Worm (Caenorhabditis elegans) whole organism, mixed stage, embryonic: Measurements from ENCODE around the gene fkh-2.

ENCODE experiments used
- M03D4.4 ChIP-seq: sonication (generic microtip); optimal IDR thresholded peaks from 2 replicates; lab custom pipeline; 2017; ENCODE audit warnings: mild to moderate bottlenecking, missing genetic modification characterization, missing compliant biosample characterization
- bed-3 ChIP-seq: fragments of 200-800 bp; sonication (Bioruptor generic); optimal IDR thresholded peaks from 3 replicates; lab custom pipeline; 2018; ENCODE audit warnings: mild to moderate bottlenecking, missing genetic modification characterization, moderate library complexity, missing compliant biosample characterization
- blmp-1 ChIP-seq: fragments of 150-350 bp; optimal IDR thresholded peaks from 2 replicates; lab custom pipeline; 2014; ENCODE audit warnings: missing biosample characterization, missing genetic modification characterization
- ceh-39 ChIP-seq: fragments of 150-350 bp; optimal IDR thresholded peaks from 2 replicates; lab custom pipeline; 2014; ENCODE audit warnings: missing biosample characterization, missing genetic modification characterization
- ceh-43 ChIP-seq: fragments of 200-800 bp; sonication (Bioruptor generic); optimal IDR thresholded peaks from 2 replicates; lab custom pipeline; 2018; ENCODE audit warnings: mild to moderate bottlenecking, missing genetic modification characterization, moderate library complexity, missing compliant biosample characterization
- ces-1 ChIP-seq: fragments of 150-350 bp; optimal IDR thresholded peaks from 2 replicates; lab custom pipeline; 2014; ENCODE audit warnings: missing biosample characterization, missing genetic modification reagents, missing genetic modification characterization
- cnd-1 ChIP-seq: fragments of 200-800 bp; sonication (Bioruptor generic); optimal IDR thresholded peaks from 2 replicates; lab custom pipeline; 2018; ENCODE audit warnings: mild to moderate bottlenecking, missing genetic modification characterization, missing compliant biosample characterization
- drap-1 ChIP-seq: fragments of 200-800 bp; sonication (Bioruptor generic); optimal IDR thresholded peaks from 3 replicates; lab custom pipeline; 2018; ENCODE audit warnings: mild to moderate bottlenecking, missing genetic modification characterization, missing compliant biosample characterization
- elt-1 ChIP-seq: sonication (generic microtip); optimal IDR thresholded peaks from 2 replicates; lab custom pipeline; 2017; ENCODE audit warnings: missing genetic modification characterization, mild to moderate bottlenecking, missing compliant biosample characterization, antibody characterized with exemption, moderate library complexity, borderline replicate concordance; ENCODE audit not compliant: insufficient read depth
- elt-3 ChIP-seq: fragments of 150-350 bp; optimal IDR thresholded peaks from 2 replicates; lab custom pipeline; 2014; ENCODE audit warnings: missing biosample characterization, missing genetic modification characterization
- flh-1 ChIP-seq: fragments of 200-800 bp; sonication (Bioruptor generic); optimal IDR thresholded peaks from 2 replicates; lab custom pipeline; 2018; ENCODE audit warnings: mild to moderate bottlenecking, missing genetic modification characterization, moderate library complexity, missing compliant biosample characterization
- ham-2 ChIP-seq: fragments of 200-800 bp; sonication (Bioruptor generic); optimal IDR thresholded peaks from 2 replicates; lab custom pipeline; 2018; ENCODE audit warnings: mild to moderate bottlenecking, missing genetic modification characterization, missing compliant biosample characterization
- lin-13 ChIP-seq: fragments of 150-350 bp; optimal IDR thresholded peaks from 2 replicates; lab custom pipeline; 2014; ENCODE audit warnings: missing biosample characterization, missing genetic modification characterization
- lin-32 ChIP-seq: fragments of 200-800 bp; sonication (Bioruptor generic); optimal IDR thresholded peaks from 2 replicates; lab custom pipeline; 2018; ENCODE audit warnings: mild to moderate bottlenecking, missing genetic modification characterization, missing compliant biosample characterization
- lsy-2 ChIP-seq: fragments of 150-350 bp; optimal IDR thresholded peaks from 2 replicates; lab custom pipeline; 2014; ENCODE audit warnings: missing biosample characterization, missing genetic modification characterization
- mab-5 ChIP-seq: fragments of 150-350 bp; optimal IDR thresholded peaks from 2 replicates; lab custom pipeline; 2014; ENCODE audit warnings: missing biosample characterization, missing genetic modification characterization
- mep-1 ChIP-seq: fragments of 150-350 bp; optimal IDR thresholded peaks from 2 replicates; lab custom pipeline; 2017; ENCODE audit warnings: missing biosample characterization, missing genetic modification reagents, missing genetic modification characterization, inconsistent platforms
- mls-2 ChIP-seq: sonication (generic microtip); optimal IDR thresholded peaks from 2 replicates; lab custom pipeline; 2016; ENCODE audit warnings: mild to moderate bottlenecking, missing genetic modification characterization, moderate library complexity, missing compliant biosample characterization
- nhr-12 ChIP-seq: fragments of 150-350 bp; optimal IDR thresholded peaks from 2 replicates; lab custom pipeline; 2014; ENCODE audit warnings: missing biosample characterization, missing genetic modification characterization
- nhr-2 ChIP-seq: fragments of 150-350 bp; optimal IDR thresholded peaks from 2 replicates; lab custom pipeline; 2014; ENCODE audit warnings: missing biosample characterization, missing genetic modification characterization
- nhr-237 ChIP-seq: fragments of 150-350 bp; optimal IDR thresholded peaks from 2 replicates; lab custom pipeline; 2014; ENCODE audit warnings: missing biosample characterization, missing genetic modification characterization
- nhr-28 ChIP-seq: fragments of 150-350 bp; optimal IDR thresholded peaks from 2 replicates; lab custom pipeline; 2014; ENCODE audit warnings: missing biosample characterization, missing genetic modification characterization
- nhr-76 ChIP-seq: sonication (generic microtip); optimal IDR thresholded peaks from 2 replicates; lab custom pipeline; 2017; ENCODE audit warnings: missing biosample characterization, missing genetic modification characterization
- pha-4 ChIP-seq: fragments of 150-350 bp; optimal IDR thresholded peaks from 2 replicates; lab custom pipeline; 2018; ENCODE audit warnings: missing biosample characterization, missing genetic modification reagents, missing genetic modification characterization
- sem-2 ChIP-seq: fragments of 200-800 bp; sonication (Bioruptor generic); optimal IDR thresholded peaks from 2 replicates; lab custom pipeline; 2018; ENCODE audit warnings: mild to moderate bottlenecking, missing genetic modification characterization, missing compliant biosample characterization
- snpc-4 ChIP-seq: fragments of 150-350 bp; optimal IDR thresholded peaks from 2 replicates; lab custom pipeline; 2014; ENCODE audit warnings: missing biosample characterization, missing genetic modification characterization
- sptf-1 ChIP-seq: sonication (generic microtip); optimal IDR thresholded peaks from 2 replicates; lab custom pipeline; 2017; ENCODE audit warnings: mild to moderate bottlenecking, missing genetic modification characterization, moderate library complexity, missing compliant biosample characterization
- tbx-8 ChIP-seq: fragments of 200-800 bp; sonication (Bioruptor generic); optimal IDR thresholded peaks from 2 replicates; lab custom pipeline; 2018; ENCODE audit warnings: mild to moderate bottlenecking, missing genetic modification characterization, moderate library complexity, missing compliant biosample characterization
- unc-120 ChIP-seq: sonication (generic microtip); optimal IDR thresholded peaks from 2 replicates; lab custom pipeline; 2017; ENCODE audit warnings: missing genetic modification characterization, missing compliant biosample characterization; ENCODE audit not compliant: poor library complexity, severe bottlenecking
- unc-39 ChIP-seq: fragments of 150-350 bp; optimal IDR thresholded peaks from 2 replicates; lab custom pipeline; 2014; ENCODE audit warnings: missing biosample characterization, missing genetic modification characterization
- unc-62 ChIP-seq: fragments of 150-350 bp; optimal IDR thresholded peaks from 2 replicates; lab custom pipeline; 2014; ENCODE audit warnings: missing biosample characterization, missing genetic modification reagents, missing genetic modification characterization
- ztf-11 ChIP-seq: fragments of 150-350 bp; optimal IDR thresholded peaks from 2 replicates; lab custom pipeline; 2014; ENCODE audit warnings: missing biosample characterization, missing genetic modification characterization

Gene fkh-2

DNA sequence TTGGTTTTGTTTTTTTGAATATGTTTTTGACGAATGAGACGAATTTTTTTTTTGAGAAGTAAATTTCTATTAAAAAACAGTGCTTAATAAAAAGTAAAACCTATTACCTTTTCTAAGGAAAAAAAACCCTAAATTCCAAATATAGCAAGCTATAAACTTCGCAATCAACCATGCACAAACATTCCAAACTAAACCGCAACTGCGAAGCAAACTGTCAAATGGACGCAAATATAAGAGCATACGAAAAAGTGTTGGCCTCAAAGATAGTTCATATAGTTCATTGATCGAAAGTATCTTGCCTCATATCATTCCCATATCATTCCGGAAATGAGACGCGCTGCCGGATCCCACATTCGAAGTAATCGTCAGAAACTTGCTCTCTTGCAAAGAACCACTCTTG lies 45.5 kb downstream of the fkh-2 start, which contains the start of gene C01C4.3:
TSS of gene C01C4.3 (plus strand) at position 301 of the 400 bp plus-strand sequence.
- TF ChIP-seq snpc-4 (tag; lab: Kevin White, UChicago) (no peak), unc-39 (tag; lab: Kevin White, UChicago) (no peak), sptf-1 (tag; lab: Kevin White, UChicago) (no peak), mls-2 (tag; lab: Kevin White, UChicago) (no peak), unc-120 (no peak), nhr-76 (no peak), lin-32 (GFP tag; lab: Kevin White, UChicago) (no peak), elt-1 (tag; lab: Kevin White, UChicago) (no peak), nhr-2 (tag; lab: Kevin White, UChicago) (no peak), ham-2 (GFP tag; lab: Kevin White, UChicago) (no peak), bed-3 (GFP tag; lab: Kevin White, UChicago) (no peak), ces-1 (GFP tag; lab: Kevin White, UChicago) (no peak), pha-4 (tag; lab: Kevin White, UChicago) (no peak), cnd-1 (no peak), mab-5 (tag; lab: Kevin White, UChicago) (no peak), elt-3 (no peak), nhr-237 (no peak), lin-13 (tag; lab: Kevin White, UChicago) (no peak), unc-62 (no peak), nhr-12 (tag; lab: Kevin White, UChicago) (no peak)

DNA sequence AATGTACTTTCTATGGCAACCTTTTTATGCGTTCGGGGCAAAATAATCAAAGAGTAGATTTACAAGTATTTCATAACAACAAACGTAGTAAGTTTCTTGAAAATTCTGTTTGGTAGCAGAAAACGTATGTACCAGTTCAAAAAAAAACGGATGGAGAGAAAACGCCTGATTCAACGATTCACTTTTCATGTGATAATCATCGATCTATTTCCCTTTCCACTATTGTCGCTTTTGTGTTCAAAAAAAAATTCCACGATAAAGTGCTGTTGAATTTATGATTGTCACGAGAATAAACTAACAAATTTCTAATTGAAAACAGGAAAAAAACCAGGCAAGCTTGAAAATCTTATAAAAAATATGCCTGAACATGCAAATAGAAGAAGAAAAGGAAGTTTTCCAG lies 46.3 kb downstream of the fkh-2 start:
- no peak for TF ChIP-seq flh-1 (GFP tag; lab: Kevin White, UChicago)
- no peak for TF ChIP-seq ceh-43
- TF ChIP-seq unc-62: no peak
- TF ChIP-seq nhr-2 (tag; lab: Kevin White, UChicago): no peak
- TF ChIP-seq unc-120: no peak

DNA sequence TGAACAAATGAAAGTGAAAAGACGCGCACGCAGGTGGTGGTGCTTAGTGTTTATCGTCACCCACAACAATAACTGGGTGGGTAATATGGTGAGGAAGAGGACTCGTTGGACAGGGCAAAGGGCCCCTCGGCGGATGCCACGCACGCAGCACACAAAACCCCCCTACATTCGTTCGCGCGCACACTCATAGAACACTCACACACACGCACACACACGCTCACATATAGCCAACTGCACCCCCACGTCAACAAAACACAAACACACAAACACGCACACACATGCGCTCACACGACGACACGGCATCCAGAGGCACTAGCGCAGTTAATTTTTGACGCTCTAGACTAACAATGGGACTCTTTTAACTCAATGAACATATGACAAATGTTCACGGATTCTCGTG lies 48.0 kb downstream of the fkh-2 start:
- TF ChIP-seq mls-2 (tag; lab: Kevin White, UChicago): peak; percentile 74
- TF ChIP-seq cnd-1: peak; percentile 62
- peak; percentile 73 for TF ChIP-seq sptf-1 (tag; lab: Kevin White, UChicago)
- no peak for TF ChIP-seq ceh-39 (tag; lab: Kevin White, UChicago)
- TF ChIP-seq lin-32 (GFP tag; lab: Kevin White, UChicago): no peak
- TF ChIP-seq drap-1: peak; percentile 58
- peak; percentile 2 for TF ChIP-seq flh-1 (GFP tag; lab: Kevin White, UChicago)
- no peak for TF ChIP-seq mab-5 (tag; lab: Kevin White, UChicago)
- no peak for TF ChIP-seq tbx-8 (GFP tag; lab: Kevin White, UChicago)
- TF ChIP-seq ceh-43: no peak
- TF ChIP-seq nhr-76: no peak
- no peak for TF ChIP-seq mep-1 (tag; lab: Kevin White, UChicago)
- peak; percentile 49 for TF ChIP-seq M03D4.4
- TF ChIP-seq ztf-11 (tag; lab: Kevin White, UChicago): no peak
- no peak for TF ChIP-seq bed-3 (GFP tag; lab: Kevin White, UChicago)
- peak; percentile 69 for TF ChIP-seq lin-13 (tag; lab: Kevin White, UChicago)
- TF ChIP-seq nhr-28 (tag; lab: Kevin White, UChicago): no peak
- no peak for TF ChIP-seq lsy-2
- TF ChIP-seq ham-2 (GFP tag; lab: Kevin White, UChicago): peak; percentile 65
- no peak for TF ChIP-seq blmp-1 (tag; lab: Kevin White, UChicago)
- peak; percentile 34 for TF ChIP-seq sem-2 (GFP tag; lab: Kevin White, UChicago)
- TF ChIP-seq snpc-4 (tag; lab: Kevin White, UChicago): no peak
- peak; percentile 33 for TF ChIP-seq unc-120
- peak; percentile 14 for TF ChIP-seq ces-1 (GFP tag; lab: Kevin White, UChicago)
- peak; percentile 6 for TF ChIP-seq unc-62
- no peak for TF ChIP-seq nhr-237

DNA sequence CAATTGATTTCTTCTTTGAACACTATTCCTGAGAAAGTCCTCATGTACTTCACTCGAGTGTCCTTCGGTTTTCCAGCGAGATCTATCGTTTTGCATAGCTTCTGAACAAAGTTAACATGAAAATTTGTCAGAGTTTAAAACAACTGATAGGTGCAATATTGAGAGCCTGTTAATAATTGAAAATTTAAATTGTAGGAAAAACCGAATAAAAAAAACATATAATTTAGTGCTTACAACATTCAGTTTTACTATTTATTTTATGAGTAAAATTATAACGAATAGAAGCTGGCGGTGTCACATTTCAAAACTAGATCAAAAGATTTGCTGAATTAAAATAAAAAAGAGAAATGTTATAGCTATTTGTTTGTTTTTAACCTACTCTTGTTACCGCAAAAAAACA lies 49.0 kb downstream of the fkh-2 start, which contains the start of gene C02F12.8:
TSS of gene C02F12.8 (minus strand) at position 101 of the 400 bp plus-strand sequence.
- TF ChIP-seq sptf-1 (tag; lab: Kevin White, UChicago) (no peak), sem-2 (GFP tag; lab: Kevin White, UChicago) (no peak), lsy-2 (no peak), unc-62 (no peak), lin-13 (tag; lab: Kevin White, UChicago) (no peak)
- TF ChIP-seq, all 35 proteins: peak for 0
